Fruit fly (Drosophila melanogaster) whole organism, embryonic: ENCODE data around the gene heix.

Source experiments
- BEAF-32 ChIP-seq: fragments of 200-800 bp; sonication (Bioruptor generic); optimal IDR thresholded peaks from 3 replicates; lab custom pipeline; 2017; ENCODE audit warnings: missing biosample characterization, missing genetic modification characterization, mild to moderate bottlenecking, moderate library complexity, missing genetic modification reagents
- CG1024 ChIP-seq: fragments of 200-800 bp; sonication (Bioruptor generic); IDR thresholded peaks from 2 replicates; pipeline ENCODE4 v1.3.6; 2022; ENCODE audit warnings: missing biosample characterization, missing genetic modification characterization
- CG10321 ChIP-seq: fragments of 200-800 bp; sonication (Bioruptor generic); IDR thresholded peaks from 2 replicates; pipeline ENCODE4 v1.3.6; 2022; ENCODE audit warnings: missing biosample characterization, missing genetic modification characterization
- CG10366 ChIP-seq: fragments of 200-800 bp; sonication (Bioruptor generic); IDR thresholded peaks from 2 replicates; pipeline ENCODE4 v1.3.6; 2022; ENCODE audit warnings: missing biosample characterization, missing genetic modification characterization
- CG11398 ChIP-seq: fragments of 200-800 bp; sonication (Bioruptor generic); optimal IDR thresholded peaks from 2 replicates; lab custom pipeline; 2016; ENCODE audit warnings: missing biosample characterization, missing genetic modification characterization
- CG11560 ChIP-seq: fragments of 200-800 bp; sonication (Bioruptor generic); IDR thresholded peaks from 3 replicates; pipeline ENCODE4 v1.3.6; 2022; ENCODE audit warnings: missing biosample characterization, missing genetic modification characterization
- CG11723 ChIP-seq: fragments of 200-800 bp; sonication (Bioruptor generic); optimal IDR thresholded peaks from 2 replicates; lab custom pipeline; 2017; ENCODE audit warnings: missing biosample characterization, mild to moderate bottlenecking, missing genetic modification characterization
- CG14050 ChIP-seq: fragments of 200-800 bp; sonication (Bioruptor generic); IDR thresholded peaks from 3 replicates; pipeline ENCODE4 v1.3.6; 2022; ENCODE audit warnings: missing biosample characterization, missing genetic modification characterization
- CG16779 ChIP-seq: fragments of 200-800 bp; sonication (Bioruptor generic); IDR thresholded peaks from 2 replicates; pipeline ENCODE4 v1.3.6; 2022; ENCODE audit warnings: missing biosample characterization, missing genetic modification characterization
- CG2199 ChIP-seq: fragments of 200-800 bp; sonication (Bioruptor generic); IDR thresholded peaks from 3 replicates; pipeline ENCODE4 v1.3.6; 2022; ENCODE audit warnings: missing biosample characterization, missing genetic modification characterization
- CG2202 ChIP-seq: fragments of 200-800 bp; sonication (Bioruptor generic); optimal IDR thresholded peaks from 2 replicates; lab custom pipeline; 2018; ENCODE audit warnings: missing biosample characterization, mild to moderate bottlenecking, missing genetic modification characterization
- CG30020 ChIP-seq: fragments of 200-800 bp; optimal IDR thresholded peaks from 2 replicates; lab custom pipeline; 2019; ENCODE audit warnings: missing biosample characterization, mild to moderate bottlenecking, missing genetic modification characterization, moderate library complexity
- CG42726 ChIP-seq: fragments of 200-800 bp; sonication (Bioruptor generic); IDR thresholded peaks from 2 replicates; pipeline ENCODE4 v1.3.6; 2022; ENCODE audit warnings: missing biosample characterization, missing genetic modification characterization; ENCODE audit not compliant: partially characterized antibody
- CG4707 ChIP-seq: fragments of 200-800 bp; sonication (Bioruptor generic); optimal IDR thresholded peaks from 2 replicates; lab custom pipeline; 2018; ENCODE audit warnings: missing biosample characterization, mild to moderate bottlenecking, missing genetic modification characterization, moderate library complexity
- CG4730 ChIP-seq: fragments of 200-800 bp; sonication (Bioruptor generic); IDR thresholded peaks from 2 replicates; pipeline ENCODE4 v1.3.6; 2022; ENCODE audit warnings: missing biosample characterization, missing genetic modification characterization
- CG5245 ChIP-seq: fragments of 200-800 bp; sonication (Bioruptor generic); optimal IDR thresholded peaks from 3 replicates; lab custom pipeline; 2016; ENCODE audit warnings: missing biosample characterization, missing genetic modification characterization
- CG6254 ChIP-seq: fragments of 200-800 bp; sonication (Bioruptor generic); optimal IDR thresholded peaks from 3 replicates; lab custom pipeline; 2017; ENCODE audit warnings: mild to moderate bottlenecking, missing biosample characterization, missing genetic modification reagents, missing genetic modification characterization
- CG6683 ChIP-seq: fragments of 200-800 bp; sonication (Bioruptor generic); optimal IDR thresholded peaks from 2 replicates; lab custom pipeline; 2017; ENCODE audit warnings: missing biosample characterization, mild to moderate bottlenecking, missing genetic modification characterization, missing genetic modification reagents
- CG6813 ChIP-seq: fragments of 200-800 bp; sonication (Bioruptor generic); optimal IDR thresholded peaks from 2 replicates; lab custom pipeline; 2017; ENCODE audit warnings: missing biosample characterization, missing genetic modification characterization, mild to moderate bottlenecking, moderate library complexity, missing genetic modification reagents
- CG7786 ChIP-seq: fragments of 200-800 bp; sonication (Bioruptor generic); optimal IDR thresholded peaks from 2 replicates; lab custom pipeline; 2016; ENCODE audit warnings: missing biosample characterization, missing genetic modification characterization
- Elba2 ChIP-seq: fragments of 200-800 bp; sonication (Bioruptor generic); optimal IDR thresholded peaks from 3 replicates; lab custom pipeline; 2016; ENCODE audit warnings: missing biosample characterization, missing genetic modification characterization
- Ets65A ChIP-seq: fragments of 200-800 bp; sonication (Bioruptor generic); peaks from one replicate; lab custom pipeline; 2016; ENCODE audit warnings: missing biosample characterization, missing genetic modification characterization
- Lhr ChIP-seq: fragments of 200-800 bp; sonication (Bioruptor generic); optimal IDR thresholded peaks from 3 replicates; lab custom pipeline; 2017; ENCODE audit warnings: mild to moderate bottlenecking, missing biosample characterization, missing genetic modification reagents, missing genetic modification characterization
- Lim3 ChIP-seq: fragments of 200-800 bp; sonication (Bioruptor generic); IDR thresholded peaks from 2 replicates; pipeline ENCODE4 v1.3.6; 2022; ENCODE audit warnings: missing biosample characterization, missing genetic modification characterization
- MESR4 ChIP-seq: fragments of 200-800 bp; sonication (Bioruptor generic); optimal IDR thresholded peaks from 2 replicates; lab custom pipeline; 2018; ENCODE audit warnings: missing biosample characterization, mild to moderate bottlenecking, missing genetic modification characterization, moderate library complexity
- NK7.1 ChIP-seq: fragments of 200-800 bp; sonication (Bioruptor generic); optimal IDR thresholded peaks from 3 replicates; lab custom pipeline; 2016; ENCODE audit warnings: missing biosample characterization, missing genetic modification characterization
- Neu2 ChIP-seq: fragments of 200-800 bp; sonication (Bioruptor generic); optimal IDR thresholded peaks from 3 replicates; lab custom pipeline; 2016; ENCODE audit warnings: missing biosample characterization, missing genetic modification characterization, borderline replicate concordance
- NfI ChIP-seq: fragments of 200-800 bp; sonication (Bioruptor generic); optimal IDR thresholded peaks from 3 replicates; lab custom pipeline; 2018; ENCODE audit warnings: missing biosample characterization, mild to moderate bottlenecking, missing genetic modification characterization, moderate library complexity
- Spps ChIP-seq: fragments of 200-800 bp; sonication (Bioruptor generic); optimal IDR thresholded peaks from 2 replicates; lab custom pipeline; 2018; ENCODE audit warnings: missing biosample characterization, mild to moderate bottlenecking, missing genetic modification characterization
- Stat92E ChIP-seq, 3 experiments: fragments of >200 bp in 2 of 3; fragments of 200-800 bp in 1 of 3; sonication (Bioruptor generic) in 1 of 3; optimal IDR thresholded peaks; 2 replicates each; lab custom pipeline; 2017 to 2019; ENCODE audit warnings: missing biosample characterization in 3 of 3, missing genetic modification characterization in 3 of 3, mild to moderate bottlenecking in 1 of 3, moderate library complexity in 1 of 3
- TFAM ChIP-seq: fragments of 200-800 bp; sonication (Bioruptor generic); optimal IDR thresholded peaks from 2 replicates; lab custom pipeline; 2017; ENCODE audit warnings: missing biosample characterization, missing genetic modification characterization, inconsistent platforms
- Tbp ChIP-seq: fragments of >200 bp; optimal IDR thresholded peaks from 2 replicates; lab custom pipeline; 2018; ENCODE audit warnings: missing biosample characterization, missing genetic modification characterization
- bowl ChIP-seq: fragments of 200-800 bp; sonication (Bioruptor generic); IDR thresholded peaks from 2 replicates; pipeline ENCODE4 v1.3.6; 2022; ENCODE audit warnings: missing biosample characterization, missing genetic modification characterization
- dan ChIP-seq: fragments of 200-800 bp; sonication (Bioruptor generic); IDR thresholded peaks from 2 replicates; pipeline ENCODE4 v1.3.6; 2022; ENCODE audit warnings: missing biosample characterization, missing genetic modification characterization
- dati ChIP-seq: fragments of 200-800 bp; sonication (Bioruptor generic); IDR thresholded peaks from 2 replicates; pipeline ENCODE4 v1.3.6; 2022; ENCODE audit warnings: missing biosample characterization, missing genetic modification characterization
- ewg ChIP-seq: fragments of 200-800 bp; sonication (Bioruptor generic); optimal IDR thresholded peaks from 3 replicates; lab custom pipeline; 2017; ENCODE audit warnings: mild to moderate bottlenecking, missing biosample characterization, missing genetic modification reagents, missing genetic modification characterization
- fd64A ChIP-seq: fragments of 200-800 bp; sonication (Bioruptor generic); optimal IDR thresholded peaks from 3 replicates; lab custom pipeline; 2018; ENCODE audit warnings: missing biosample characterization, mild to moderate bottlenecking, missing genetic modification characterization
- phol ChIP-seq: fragments of 200-800 bp; sonication (Bioruptor generic); optimal IDR thresholded peaks from 3 replicates; lab custom pipeline; 2018; ENCODE audit warnings: missing biosample characterization, mild to moderate bottlenecking, missing genetic modification characterization, moderate library complexity
- seq ChIP-seq: fragments of 200-800 bp; sonication (Bioruptor generic); IDR thresholded peaks from 2 replicates; pipeline ENCODE4 v1.3.6; 2022; ENCODE audit warnings: missing biosample characterization, missing genetic modification characterization
- slp2 ChIP-seq: fragments of 200-800 bp; sonication (Bioruptor generic); optimal IDR thresholded peaks from 2 replicates; lab custom pipeline; 2016; ENCODE audit warnings: missing biosample characterization, missing genetic modification characterization
- ttk ChIP-seq: fragments of 200-800 bp; sonication (Bioruptor generic); IDR thresholded peaks from 2 replicates; pipeline ENCODE4 v2.1.2; 2022; ENCODE audit warnings: missing biosample characterization, missing genetic modification characterization
- tup ChIP-seq: fragments of 200-800 bp; sonication (Bioruptor generic); optimal IDR thresholded peaks from 2 replicates; lab custom pipeline; 2016; ENCODE audit warnings: missing biosample characterization, mild to moderate bottlenecking, missing genetic modification characterization, moderate library complexity
- wek ChIP-seq: fragments of 200-800 bp; sonication (Bioruptor generic); optimal IDR thresholded peaks from 3 replicates; lab custom pipeline; 2018; ENCODE audit warnings: missing biosample characterization, mild to moderate bottlenecking, missing genetic modification characterization, moderate library complexity
- zen ChIP-seq: fragments of 200-800 bp; sonication (Bioruptor generic); optimal IDR thresholded peaks from 3 replicates; lab custom pipeline; 2018; ENCODE audit warnings: missing biosample characterization, mild to moderate bottlenecking, missing genetic modification characterization, moderate library complexity
- zfh1 ChIP-seq: fragments of 200-800 bp; sonication (Bioruptor generic); IDR thresholded peaks from 3 replicates; pipeline ENCODE4 v1.3.6; 2022; ENCODE audit warnings: missing biosample characterization, missing genetic modification characterization

Gene heix

DNA sequence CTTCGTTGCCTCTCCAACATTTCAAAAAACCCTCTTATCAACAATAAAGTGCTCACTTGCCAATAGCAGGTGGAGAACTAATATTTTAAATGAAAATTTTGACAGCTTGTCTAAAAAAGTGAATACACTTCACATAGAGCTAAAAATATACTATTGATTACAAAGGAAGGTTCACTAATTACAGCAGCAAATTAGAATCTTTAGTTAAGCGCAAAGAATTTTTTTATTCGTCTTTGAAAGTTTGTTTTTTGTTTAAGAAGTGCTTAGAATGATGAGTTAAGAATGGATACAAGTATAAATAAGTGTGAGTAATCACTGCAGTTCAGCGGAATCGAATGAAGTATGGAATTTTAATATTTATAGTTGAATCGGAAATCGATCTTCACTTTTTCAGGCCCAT is 42.6 kb upstream of the heix start, which contains the start of gene CG44405:
Gene CG44405 (minus strand): TSS at position 101 of the 400 bp plus-strand sequence.
- TF ChIP-seq CG4707 (GFP tag; lab: Kevin White, UChicago): no peak
- TF ChIP-seq Spps: no peak
- no peak for TF ChIP-seq ewg
- no peak for TF ChIP-seq CG14050 (GFP tag; lab: Robert Waterston, UW)
- TF ChIP-seq slp2 (GFP tag; lab: Kevin White, UChicago): no peak
- no peak for TF ChIP-seq dan
- TF ChIP-seq TFAM: no peak
- no peak for TF ChIP-seq fd64A (GFP tag; lab: Kevin White, UChicago)
- TF ChIP-seq CG6813 (GFP tag; lab: Kevin White, UChicago): no peak
- no peak for TF ChIP-seq MESR4 (GFP tag; lab: Kevin White, UChicago)
- TF ChIP-seq CG6254 (GFP tag; lab: Kevin White, UChicago): no peak
- TF ChIP-seq CG4730: no peak
- no peak for TF ChIP-seq Lim3
- no peak for TF ChIP-seq CG6683 (GFP tag; lab: Kevin White, UChicago)
- TF ChIP-seq CG7786 (GFP tag; lab: Kevin White, UChicago): no peak

DNA sequence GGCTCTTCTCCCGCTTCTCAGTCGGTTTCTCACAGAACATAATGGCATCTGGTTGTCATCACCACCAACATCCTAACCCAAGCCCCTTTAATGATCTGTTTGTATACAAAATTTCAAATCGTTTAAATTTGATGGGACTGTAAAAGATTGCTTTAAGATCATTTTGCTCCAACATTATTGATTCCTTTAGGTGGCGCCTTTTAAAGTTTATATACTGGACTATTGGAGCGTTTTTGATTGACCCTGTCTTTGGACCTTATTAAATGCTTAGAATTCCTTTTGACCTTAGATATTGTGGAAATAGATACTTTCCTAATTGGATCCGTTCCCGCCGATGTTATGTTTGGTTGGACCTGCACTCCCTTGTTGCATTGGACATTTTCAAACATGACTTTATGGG is 40.6 kb upstream of the heix start, which contains the start of gene CG42266:
Gene CG42266 (minus strand): TSS at position 101 of the 400 bp plus-strand sequence.
- TF ChIP-seq BEAF-32: no peak
- peak; percentile 20 for TF ChIP-seq Ets65A (GFP tag; lab: Kevin White, UChicago)
- TF ChIP-seq tup (GFP tag; lab: Kevin White, UChicago): no peak
- TF ChIP-seq, all 482 proteins: peak for 1

DNA sequence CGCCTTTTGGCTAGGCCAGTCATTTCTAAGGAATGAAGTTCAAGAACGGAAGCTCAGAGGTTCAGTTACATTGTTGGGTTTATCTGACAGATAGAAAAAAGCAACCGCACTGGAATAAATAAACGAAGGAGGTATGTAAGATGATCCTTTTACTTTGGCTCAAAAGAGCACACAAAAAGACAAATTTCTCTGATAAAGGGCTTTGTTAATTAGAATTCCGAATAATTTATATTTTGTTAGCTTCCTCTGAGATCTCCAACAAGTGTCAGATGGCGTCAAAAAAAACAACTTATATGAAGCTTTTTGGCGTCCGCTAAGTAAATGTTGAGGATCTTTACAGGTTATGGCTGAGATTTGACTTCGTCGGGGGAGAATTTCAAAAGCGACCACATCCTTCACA is 38.1 kb upstream of the heix start, which contains the start of gene CG31817:
Gene CG31817 (minus strand): TSS at position 101 of the 400 bp plus-strand sequence.
- TF ChIP-seq NK7.1 (no peak), CG10366 (GFP tag; lab: Robert Waterston, UW) (no peak)

DNA sequence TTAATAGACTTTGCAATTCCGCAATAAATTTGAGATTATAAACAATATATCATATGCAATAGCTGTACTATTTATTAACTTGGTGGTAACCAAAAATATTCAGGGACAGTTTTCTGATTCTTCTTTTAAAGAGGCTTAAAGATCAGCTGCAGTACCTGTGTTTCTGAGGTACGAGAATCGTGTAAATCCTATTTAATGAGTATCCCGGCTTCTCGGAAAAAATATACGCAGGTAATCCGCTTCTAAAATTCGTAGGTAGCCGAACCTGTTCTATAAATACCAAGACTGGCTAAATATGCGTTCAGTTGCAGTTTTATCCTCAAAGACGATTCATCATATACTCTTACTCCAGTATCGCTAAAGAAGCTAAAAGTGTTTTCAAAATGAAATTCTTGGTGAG is 30.0 kb upstream of the heix start, which contains the start of gene CG4440:
Gene CG4440 (plus strand): TSS at position 301 of the 400 bp plus-strand sequence.
- peak in 1 of 3 experiments; percentile 50 for TF ChIP-seq Stat92E (GFP tag; optimal IDR thresholded peaks at IDR 0.05; lab: Kevin White, UChicago)
- no peak for TF ChIP-seq seq
- TF ChIP-seq zen (tag; lab: Kevin White, UChicago): peak; percentile 78
- TF ChIP-seq Tbp: no peak
- TF ChIP-seq CG2202 (tag; lab: Kevin White, UChicago): no peak
- TF ChIP-seq wek: no peak
- no peak for TF ChIP-seq CG11560 (tag; lab: Robert Waterston, UW)
- TF ChIP-seq, all 482 proteins: peak for 2

DNA sequence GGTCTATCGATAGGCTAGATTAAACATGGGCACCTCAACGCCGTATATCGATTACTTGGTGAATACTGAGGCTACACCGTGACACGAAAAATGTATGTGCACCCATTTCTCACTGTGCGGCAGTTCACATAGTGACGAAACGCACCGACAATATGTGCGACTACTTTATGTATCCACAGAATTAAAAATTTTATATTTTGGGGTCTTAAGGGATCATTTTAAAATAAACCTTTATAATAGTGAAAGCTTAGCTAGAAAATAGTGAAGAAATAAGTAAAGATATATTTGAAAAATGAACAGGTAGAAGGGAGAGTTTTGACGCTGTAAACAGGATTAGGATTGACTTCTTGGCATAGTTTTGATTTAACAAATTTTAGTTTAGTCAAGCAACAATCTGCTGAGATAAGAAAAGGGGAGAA is 29.5 kb upstream of the heix start, which contains the start of gene mRpL4:
Gene mRpL4 (minus strand): TSS at position 31 of the 419 bp plus-strand sequence.
- TF ChIP-seq CG11398 (peak; percentile 58), phol (tag; lab: Kevin White, UChicago) (peak; percentile 79), CG5245 (GFP tag; lab: Kevin White, UChicago) (peak; percentile 41), ttk (GFP tag; lab: Robert Waterston, UW) (peak; percentile 65; the same call in 1 of the 2 replicates), Tbp (no peak), CG30020 (tag; lab: Kevin White, UChicago) (peak; percentile 74), dati (no peak), Spps (no peak), CG1024 (GFP tag; lab: Robert Waterston, UW) (no peak), Lhr (peak; percentile 69), bowl (no peak), CG10321 (no peak), zfh1 (peak; percentile 72), CG11723 (GFP tag; lab: Kevin White, UChicago) (no peak), Neu2 (no peak), NfI (GFP tag; lab: Kevin White, UChicago) (peak; percentile 69), CG2199 (peak; percentile 87), CG42726 (GFP tag; lab: Robert Waterston, UW) (peak; percentile 99), CG16779 (0 out of 2 replicates have a peak, but pooled peaks have one; percentile 36), Elba2 (GFP tag; lab: Kevin White, UChicago) (peak; percentile 32)
